In genomic region chrIII:4470793-4471192, ce11 we compare ENCODE assay signal across 1 worm cellular context.
TF ChIP-seq lines count a peak whose summit lies in the region.

No protein-coding gene starts in this region.

TF ChIP-seq in whole organism, young adult, 124 proteins besides CTCF, POLR2A, EP300 and RAD21 (continued from another document):
- TF ChIP-seq sea-2 (GFP tag; IDR thresholded peaks at IDR 0.05; lab: Robert Waterston, UW): peak; percentile 64; the same call in 1 of the 2 replicates
- TF ChIP-seq B0035.1 (tag; optimal IDR thresholded peaks at IDR 0.05; lab: Kevin White, UChicago): peak; percentile 80
- TF ChIP-seq lin-54 (GFP tag; optimal IDR thresholded peaks at IDR 0.05; lab: Kevin White, UChicago): peak; percentile 53
- TF ChIP-seq F49E8.2 (tag; optimal IDR thresholded peaks at IDR 0.05; lab: Kevin White, UChicago; ENCODE audit: insufficient read depth): peak; percentile 75
- no peak for TF ChIP-seq Y79H2A.3 (GFP tag; conservative IDR thresholded peaks at IDR 0.05; lab: Robert Waterston, UW)
- TF ChIP-seq egl-44 (GFP tag; IDR thresholded peaks at IDR 0.05; lab: Robert Waterston, UW): peak; percentile 82; the same call in 1 of the 2 replicates
- peak; percentile 40 for TF ChIP-seq snpc-1.3 (tag; optimal IDR thresholded peaks at IDR 0.05; lab: Kevin White, UChicago; ENCODE audit: insufficient read depth)
- peak; percentile 72 for TF ChIP-seq Y67H2A.10 (GFP tag; conservative IDR thresholded peaks at IDR 0.05; lab: Robert Waterston, UW)
- peak; percentile 46; the same call in 1 of the 2 replicates for TF ChIP-seq hsf-1 (GFP tag; IDR thresholded peaks at IDR 0.05; lab: Robert Waterston, UW)
- TF ChIP-seq F57A8.1 (GFP tag; optimal IDR thresholded peaks at IDR 0.05; lab: Kevin White, UChicago): no peak
- peak; percentile 75 for TF ChIP-seq fkh-3 (tag; optimal IDR thresholded peaks at IDR 0.05; lab: Kevin White, UChicago)
- TF ChIP-seq mel-28 (tag; optimal IDR thresholded peaks at IDR 0.05; lab: Kevin White, UChicago; ENCODE audit: borderline replicate concordance): no peak
- TF ChIP-seq sptf-2 (GFP tag; optimal IDR thresholded peaks at IDR 0.05; lab: Kevin White, UChicago): no peak
- peak; percentile 70 for TF ChIP-seq T26A5.8 (tag; optimal IDR thresholded peaks at IDR 0.05; lab: Kevin White, UChicago)
- no peak for TF ChIP-seq F37B4.10 (GFP tag; IDR thresholded peaks at IDR 0.05; lab: Robert Waterston, UW)
- TF ChIP-seq egl-18 (GFP tag; IDR thresholded peaks at IDR 0.05; lab: Robert Waterston, UW): 0 out of 2 replicates have a peak, but pooled peaks have one; percentile 24
- no peak for TF ChIP-seq ccch-3 (GFP tag; optimal IDR thresholded peaks at IDR 0.05; lab: Kevin White, UChicago)
- peak; percentile 54 for TF ChIP-seq athp-1 (tag; optimal IDR thresholded peaks at IDR 0.05; lab: Kevin White, UChicago)
- peak; percentile 75 for TF ChIP-seq hmg-1.2 (GFP tag; IDR thresholded peaks at IDR 0.05; lab: Robert Waterston, UW)
- no peak for TF ChIP-seq pha-4 (tag; optimal IDR thresholded peaks at IDR 0.05; lab: Kevin White, UChicago)
- TF ChIP-seq nfya-1 (tag; optimal IDR thresholded peaks at IDR 0.05; lab: Kevin White, UChicago; ENCODE audit: borderline replicate concordance, insufficient read depth): no peak
- no peak; the same call in 1 of the 2 replicates for TF ChIP-seq attf-3 (GFP tag; conservative IDR thresholded peaks at IDR 0.05; lab: Robert Waterston, UW)
- TF ChIP-seq F55B11.4 (tag; optimal IDR thresholded peaks at IDR 0.05; lab: Kevin White, UChicago; ENCODE audit: borderline replicate concordance, insufficient read depth): no peak
